Worm (Caenorhabditis elegans) whole organism, L4/young adult: Measurements from ENCODE around the gene srw-31.
"Not testable (repeated sequence)": the region's sequence is repeated elsewhere in the genome, so short reads cannot be mapped to it uniquely, and the experiment has no call there.

Experiments used
- W03F9.2 ChIP-seq: fragments of 150-350 bp; optimal IDR thresholded peaks from 2 replicates; lab custom pipeline; 2014; ENCODE audit warnings: missing biosample characterization, missing genetic modification characterization
- dao-5 ChIP-seq: sonication (generic microtip); optimal IDR thresholded peaks from 2 replicates; lab custom pipeline; 2016; ENCODE audit warnings: missing genotype, missing genetic modification characterization, moderate library complexity, missing compliant biosample characterization
- him-1 ChIP-seq: sonication (generic microtip); optimal IDR thresholded peaks from 2 replicates; lab custom pipeline; 2016; ENCODE audit warnings: missing genotype, missing genetic modification reagents, missing genetic modification characterization, missing compliant biosample characterization

The srw-31 gene

DNA sequence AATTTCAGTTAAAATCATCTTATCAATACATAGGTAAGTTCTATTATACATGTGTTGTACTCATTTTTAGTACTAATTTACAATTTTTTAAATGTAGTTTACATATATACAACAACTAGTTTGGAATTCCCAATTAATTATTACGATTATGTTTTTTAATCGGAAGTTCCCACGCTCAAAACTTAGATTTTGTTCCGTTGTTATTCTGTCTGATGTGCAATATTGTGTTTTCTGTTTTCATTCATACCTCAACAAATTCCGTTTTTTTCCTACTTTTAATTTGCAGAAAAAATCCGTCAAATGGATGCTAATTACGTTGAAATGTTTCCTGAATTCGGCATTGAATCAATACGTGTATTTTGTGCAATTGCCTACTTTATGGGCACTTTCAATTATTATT, at the start of gene srw-31:
srw-31 (plus strand) TSS at position 301 of the 400 bp plus-strand sequence.
- TF ChIP-seq W03F9.2 (no peak), dao-5 (tag; lab: Kevin White, UChicago) (no peak), him-1 (tag; lab: Kevin White, UChicago) (no peak)

DNA sequence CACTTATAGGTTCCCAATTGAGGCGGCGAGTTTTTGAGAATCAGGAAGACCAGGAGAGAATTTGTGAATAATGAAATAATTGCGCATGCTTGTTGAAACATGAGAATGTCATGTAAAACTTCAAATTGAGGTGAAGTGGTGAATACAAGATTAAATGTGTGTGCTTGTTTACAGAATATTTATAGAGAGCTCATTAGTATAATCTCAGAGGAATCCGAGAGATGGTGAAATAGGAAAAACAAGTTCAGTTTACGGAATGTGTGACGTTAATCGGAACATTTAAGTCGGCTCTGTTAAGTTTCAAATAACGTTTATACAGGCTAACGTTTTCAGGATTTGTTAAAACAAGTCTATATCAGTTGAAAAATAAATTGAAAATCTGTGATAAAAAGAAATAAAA, 48.3 kb upstream of the srw-31 start, which contains the start of gene str-200:
str-200 (minus strand) TSS at position 101 of the 400 bp plus-strand sequence.
- TF ChIP-seq him-1 (tag; lab: Kevin White, UChicago) (no peak), dao-5 (tag; lab: Kevin White, UChicago) (no peak), W03F9.2 (no peak)

DNA sequence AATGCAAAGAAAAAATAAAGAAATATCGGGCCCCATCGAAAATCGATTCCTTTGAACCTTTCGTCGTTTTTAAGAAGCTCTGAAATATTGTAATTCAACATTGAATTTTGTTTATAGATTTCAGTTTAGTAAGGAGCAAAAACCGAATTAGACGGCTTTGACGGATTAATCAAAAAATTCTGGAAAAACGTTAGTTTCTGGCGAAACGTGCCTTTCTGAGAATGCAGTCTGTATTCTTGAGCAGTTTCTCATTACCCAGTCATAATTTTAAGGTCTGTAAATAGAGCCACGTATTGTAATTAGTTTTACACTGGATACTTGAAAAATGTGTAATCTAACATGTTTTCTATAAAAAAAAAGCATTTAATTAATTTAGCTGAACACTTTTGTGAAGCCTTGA, 46.3 kb upstream of the srw-31 start, which contains the start of gene srz-48:
srz-48 (minus strand) TSS at position 101 of the 400 bp plus-strand sequence.
- TF ChIP-seq dao-5 (tag; lab: Kevin White, UChicago): no peak
- TF ChIP-seq W03F9.2: no peak
- TF ChIP-seq him-1 (tag; lab: Kevin White, UChicago): no peak

DNA sequence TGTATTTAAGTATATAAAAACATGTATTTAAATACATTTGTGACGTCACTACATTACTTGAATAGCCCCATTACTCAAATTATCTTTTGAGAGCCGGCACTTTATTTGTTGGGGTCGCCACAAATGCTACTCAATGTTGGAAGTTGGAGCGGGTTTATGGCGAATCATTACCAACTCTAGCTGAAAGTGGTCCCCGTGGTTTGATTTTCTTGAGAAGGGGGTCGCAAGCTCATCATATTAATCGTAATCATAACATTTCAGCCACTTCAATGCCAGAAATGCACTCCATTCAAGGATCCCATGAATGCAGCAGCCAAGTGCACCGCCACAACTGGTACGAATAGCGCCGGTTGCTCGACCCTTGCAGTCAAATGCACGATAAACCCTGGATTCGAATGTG, 42.1 kb upstream of the srw-31 start, which contains the start of gene F20E11.7:
F20E11.7 (plus strand) TSS at position 301 of the 400 bp plus-strand sequence.
- TF ChIP-seq him-1 (tag; lab: Kevin White, UChicago); dao-5 (tag; lab: Kevin White, UChicago); W03F9.2: not testable (repeated sequence)

DNA sequence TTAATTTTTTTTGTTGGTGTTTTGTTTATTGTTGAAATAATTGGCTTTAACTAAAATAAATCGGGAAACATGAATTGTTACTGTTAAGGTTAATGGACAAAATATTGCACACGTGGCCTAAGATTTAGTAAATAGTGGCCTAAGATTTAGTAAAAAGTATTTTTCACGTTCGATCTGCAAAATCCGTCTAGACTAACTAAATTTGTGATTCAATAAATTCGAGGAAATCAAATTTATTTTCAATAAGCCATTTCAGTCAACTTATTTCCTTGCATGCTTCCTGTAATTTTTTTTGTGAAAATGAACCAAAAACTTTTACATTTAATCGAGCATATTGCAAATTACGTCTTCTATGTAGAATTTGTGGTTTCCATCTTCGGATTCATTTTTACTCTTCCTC, 39.6 kb upstream of the srw-31 start, which contains the start of gene srw-72:
srw-72 (plus strand) TSS at position 301 of the 400 bp plus-strand sequence.
- TF ChIP-seq W03F9.2 (no peak), dao-5 (tag; lab: Kevin White, UChicago) (no peak), him-1 (tag; lab: Kevin White, UChicago) (no peak)

DNA sequence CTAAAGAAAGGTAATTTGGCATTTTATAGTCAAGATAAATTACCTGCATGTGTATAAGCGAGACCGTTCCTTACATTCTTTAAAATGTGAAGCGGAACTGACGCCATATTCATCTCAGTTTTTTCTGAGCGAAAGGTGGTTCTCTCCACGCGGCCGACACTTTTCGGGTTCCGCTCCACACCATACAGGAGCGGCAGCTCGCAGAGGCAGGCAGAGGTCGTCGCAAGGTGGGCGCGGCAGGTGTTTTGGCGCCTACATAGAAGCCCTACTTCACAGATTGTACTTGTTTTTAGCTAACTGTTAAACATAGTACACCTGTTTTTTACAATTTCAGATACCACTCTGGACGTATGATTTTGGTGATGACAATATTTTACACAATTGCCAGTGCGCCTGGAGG, 38.5 kb upstream of the srw-31 start:
- TF ChIP-seq dao-5 (tag; lab: Kevin White, UChicago) (no peak), him-1 (tag; lab: Kevin White, UChicago) (no peak), W03F9.2 (no peak)

DNA sequence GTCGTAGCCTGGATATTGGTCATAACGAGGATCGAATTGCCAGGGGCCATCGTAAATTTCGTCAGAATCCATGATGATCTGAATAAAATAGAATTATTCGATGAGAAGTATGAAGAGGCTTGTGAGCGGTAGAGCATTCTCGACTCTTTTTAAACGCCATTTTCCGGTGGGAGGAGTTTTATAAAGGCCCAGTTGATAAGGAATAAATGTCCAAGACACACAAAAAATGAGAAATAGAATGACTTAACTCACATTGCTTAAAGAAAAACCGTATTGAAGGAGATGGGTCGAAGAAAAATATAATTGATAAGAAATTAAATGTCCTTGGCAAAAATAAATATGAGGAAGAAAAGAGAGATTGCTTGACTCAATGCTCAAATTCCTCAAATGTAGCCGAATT, 37.2 kb upstream of the srw-31 start, which contains the start of gene F20E11.17:
F20E11.17 (minus strand) TSS at position 101 of the 400 bp plus-strand sequence.
- no peak for TF ChIP-seq dao-5 (tag; lab: Kevin White, UChicago)
- no peak for TF ChIP-seq him-1 (tag; lab: Kevin White, UChicago)
- TF ChIP-seq W03F9.2: no peak

DNA sequence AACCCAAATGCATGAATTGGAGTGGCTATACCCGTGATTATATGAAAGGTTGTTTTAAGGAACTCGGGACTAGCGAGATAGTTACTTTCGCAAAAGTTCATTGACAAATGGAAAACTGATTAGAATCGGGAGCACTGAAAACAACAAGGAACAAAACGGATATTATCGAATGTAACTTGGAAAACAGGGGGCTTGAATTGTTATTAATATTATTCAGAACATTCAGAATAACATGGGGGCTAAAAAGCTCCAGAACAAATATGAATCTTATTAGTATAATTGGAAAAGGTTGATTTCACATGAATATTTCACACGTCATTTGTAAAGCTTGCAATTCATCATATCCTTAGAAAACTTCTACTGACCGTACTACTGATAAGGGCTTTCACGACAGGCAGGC, 34.8 kb upstream of the srw-31 start, which contains the start of gene srh-235:
srh-235 (minus strand) TSS at position 101 of the 400 bp plus-strand sequence.
- TF ChIP-seq dao-5 (tag; lab: Kevin White, UChicago) (no peak), him-1 (tag; lab: Kevin White, UChicago) (no peak), W03F9.2 (no peak)

DNA sequence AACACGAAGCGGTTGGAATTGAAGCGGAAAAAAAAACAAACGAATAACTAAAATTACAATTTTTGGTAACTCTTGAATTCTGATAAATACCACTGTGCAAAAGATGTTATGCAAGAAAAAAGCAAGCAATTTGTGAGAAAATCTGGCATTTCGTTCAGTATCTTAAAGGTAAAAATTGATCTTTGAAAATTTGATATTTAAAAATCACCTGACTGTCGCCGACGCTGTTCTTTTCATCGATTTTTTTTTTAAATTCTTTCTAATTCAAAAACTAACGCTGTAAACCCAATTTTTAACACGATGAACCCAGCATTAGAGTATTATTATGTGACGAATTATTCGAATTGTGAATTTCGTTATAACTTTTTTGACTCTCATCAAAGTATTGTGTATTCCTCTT, 32.7 kb upstream of the srw-31 start, which contains the start of gene srh-123:
srh-123 (plus strand) TSS at position 301 of the 400 bp plus-strand sequence.
- no peak for TF ChIP-seq W03F9.2
- no peak for TF ChIP-seq dao-5 (tag; lab: Kevin White, UChicago)
- TF ChIP-seq him-1 (tag; lab: Kevin White, UChicago): no peak

DNA sequence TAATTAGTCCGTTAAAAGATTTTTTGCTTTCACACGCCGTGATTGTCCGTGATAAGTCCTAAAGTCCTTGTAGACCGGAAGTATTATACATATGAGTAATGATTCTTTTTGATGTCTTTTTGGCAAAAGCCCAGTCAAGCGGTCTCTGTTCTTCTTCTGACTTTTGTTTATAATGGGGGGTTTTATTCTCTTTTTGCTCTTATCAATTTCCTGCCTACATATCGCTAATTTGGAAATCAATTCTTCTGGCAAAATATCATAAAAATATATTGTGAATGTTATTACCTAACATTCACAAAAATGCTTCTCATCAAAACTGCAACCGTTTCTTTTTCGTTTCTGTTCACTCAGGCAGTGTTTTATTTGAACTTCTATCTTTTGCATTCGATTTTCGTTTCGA, 29.9 kb upstream of the srw-31 start, which contains the start of gene srbc-61:
srbc-61 (plus strand) TSS at position 301 of the 400 bp plus-strand sequence.
- TF ChIP-seq him-1 (tag; lab: Kevin White, UChicago): no peak
- no peak for TF ChIP-seq dao-5 (tag; lab: Kevin White, UChicago)
- TF ChIP-seq W03F9.2: no peak

DNA sequence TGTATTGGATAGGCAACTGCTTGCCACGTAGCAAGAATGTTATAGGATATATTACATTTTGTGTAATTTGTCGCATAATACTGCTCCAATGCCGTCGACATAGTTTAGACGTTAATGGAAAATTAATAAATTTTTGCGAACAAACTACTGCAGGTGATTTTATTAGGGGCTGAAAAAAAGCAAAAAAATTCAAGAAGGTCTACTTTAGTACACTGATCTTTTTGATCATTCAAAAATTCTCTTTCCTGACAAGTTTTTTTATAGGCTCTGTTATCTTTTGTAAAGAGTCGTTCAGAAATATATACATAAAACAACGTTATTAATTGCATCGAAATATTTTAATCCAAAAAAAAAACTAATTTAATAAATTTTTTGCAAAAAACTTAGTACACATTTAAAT, 21.3 kb upstream of the srw-31 start, which contains the start of gene srh-111:
srh-111 (minus strand) TSS at position 101 of the 400 bp plus-strand sequence.
- no peak for TF ChIP-seq dao-5 (tag; lab: Kevin White, UChicago)
- no peak for TF ChIP-seq W03F9.2
- TF ChIP-seq him-1 (tag; lab: Kevin White, UChicago): no peak

DNA sequence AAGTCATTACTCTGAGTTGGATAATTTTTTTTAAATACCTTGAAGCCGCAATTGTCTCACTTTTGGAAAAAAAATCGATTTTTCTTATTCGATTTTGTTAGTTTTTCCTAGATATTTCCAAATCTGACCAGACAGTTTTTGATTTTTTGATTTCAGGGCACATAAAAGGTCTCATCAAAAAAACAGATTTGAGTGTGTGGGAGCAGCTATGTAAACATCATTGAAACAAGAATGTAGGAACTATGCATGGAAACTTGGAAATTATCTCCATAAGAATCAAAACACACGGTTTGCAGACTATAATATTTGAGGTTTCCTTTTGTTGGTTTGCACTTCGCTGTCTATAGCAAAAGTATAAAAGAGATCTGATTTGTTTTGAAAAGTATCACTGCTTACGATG, 20.4 kb upstream of the srw-31 start, which contains the start of gene scl-24:
scl-24 (plus strand) TSS at position 301 of the 400 bp plus-strand sequence.
- TF ChIP-seq him-1 (tag; lab: Kevin White, UChicago) (no peak), W03F9.2 (no peak)

DNA sequence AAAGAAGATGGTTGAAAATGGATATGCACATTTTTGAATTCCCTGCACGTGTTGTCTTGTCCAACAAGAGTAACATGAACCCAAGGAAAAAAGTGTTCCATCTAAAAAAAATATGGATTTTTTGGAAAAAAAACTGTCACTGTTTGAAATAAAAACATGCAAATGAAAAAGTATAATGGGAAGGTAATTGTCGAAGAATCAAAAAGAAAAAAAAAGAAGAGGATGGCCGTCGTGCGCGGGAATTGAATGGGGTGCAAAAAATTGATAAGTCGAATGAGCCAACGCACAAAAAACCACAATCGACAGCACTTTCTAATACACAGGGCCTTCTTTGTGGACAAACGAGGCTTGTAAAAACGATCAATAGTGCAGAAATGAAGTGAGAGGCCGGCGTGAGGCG, 12.7 kb upstream of the srw-31 start, which contains the start of gene fbxa-102:
fbxa-102 (minus strand) TSS at position 101 of the 400 bp plus-strand sequence.
- TF ChIP-seq him-1 (tag; lab: Kevin White, UChicago): no peak
- no peak for TF ChIP-seq dao-5 (tag; lab: Kevin White, UChicago)
- TF ChIP-seq W03F9.2: no peak

DNA sequence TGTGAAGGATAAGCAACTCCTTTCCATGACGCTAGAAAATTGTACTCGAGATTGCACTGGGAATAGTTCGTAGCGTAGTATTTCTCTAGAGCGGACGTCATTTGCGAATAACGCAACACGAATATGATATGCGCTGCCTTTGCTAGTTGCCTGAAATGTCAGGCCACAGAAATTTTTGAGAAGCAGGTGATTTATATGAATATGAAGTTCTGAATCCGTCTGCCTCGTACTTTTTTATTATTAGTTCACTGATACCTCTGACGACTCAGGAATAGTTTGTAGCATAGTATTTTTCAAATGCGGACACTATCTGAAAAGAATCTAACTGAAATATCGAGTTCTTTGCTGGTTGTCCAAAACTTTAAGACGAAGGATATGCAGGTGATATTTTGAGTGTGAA, 10.3 kb upstream of the srw-31 start, which contains the start of gene srh-118:
srh-118 (minus strand) TSS at position 101 of the 400 bp plus-strand sequence.
- no peak for TF ChIP-seq W03F9.2
- no peak for TF ChIP-seq him-1 (tag; lab: Kevin White, UChicago)
- no peak for TF ChIP-seq dao-5 (tag; lab: Kevin White, UChicago)
